Fruit fly (Drosophila melanogaster): ENCODE data around the gene Kap-alpha1.

Gene Kap-alpha1

DNA sequence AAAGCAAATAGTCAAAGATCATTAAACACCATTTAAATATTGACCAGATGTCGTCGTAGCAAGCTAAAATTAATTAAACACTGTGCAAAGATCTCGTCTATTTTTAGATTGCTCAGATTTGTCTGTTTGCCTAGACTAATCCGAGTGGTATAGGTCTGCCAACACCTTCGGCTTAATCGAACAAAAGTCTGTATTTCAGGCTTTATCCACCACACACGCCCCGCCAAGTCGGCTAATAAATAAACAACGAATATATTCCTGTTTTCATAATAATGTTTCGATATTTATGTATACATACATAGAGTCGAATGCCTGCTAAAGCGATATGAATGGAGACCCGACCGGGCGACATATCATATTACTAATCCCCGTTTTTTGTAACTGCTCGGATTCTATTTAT is 28.5 kb upstream of the Kap-alpha1 start (continued):
- TF ChIP-seq CG13894 (tag; optimal IDR thresholded peaks at IDR 0.05): peak; percentile 76
- peak; percentile 76 for TF ChIP-seq Med (GFP tag)
- peak; percentile 41 for TF ChIP-seq Hmr (GFP tag; optimal IDR thresholded peaks at IDR 0.05)
- TF ChIP-seq Asciz (GFP tag; optimal IDR thresholded peaks at IDR 0.05): no peak
- no peak for TF ChIP-seq CG12104 (GFP tag; optimal IDR thresholded peaks at IDR 0.05)
- no peak for TF ChIP-seq p53 (GFP tag; optimal IDR thresholded peaks at IDR 0.05)
- peak; percentile 10 for TF ChIP-seq CG3281 (GFP tag; optimal IDR thresholded peaks at IDR 0.05)
- TF ChIP-seq CG4707 (GFP tag; optimal IDR thresholded peaks at IDR 0.05): no peak
- TF ChIP-seq ham (GFP tag; IDR thresholded peaks at IDR 0.05): no peak
- no peak for TF ChIP-seq CG9817 (tag; optimal IDR thresholded peaks at IDR 0.05)
- TF ChIP-seq CG8290 (GFP tag; optimal IDR thresholded peaks at IDR 0.05): no peak
- peak in 1 of 2 experiments; percentile 24 for TF ChIP-seq CG8290 (tag; optimal IDR thresholded peaks at IDR 0.05)
- peak; percentile 4 for TF ChIP-seq CG10543 (GFP tag; optimal IDR thresholded peaks at IDR 0.05)
- TF ChIP-seq Rfx (GFP tag; IDR thresholded peaks at IDR 0.05): no peak

DNA sequence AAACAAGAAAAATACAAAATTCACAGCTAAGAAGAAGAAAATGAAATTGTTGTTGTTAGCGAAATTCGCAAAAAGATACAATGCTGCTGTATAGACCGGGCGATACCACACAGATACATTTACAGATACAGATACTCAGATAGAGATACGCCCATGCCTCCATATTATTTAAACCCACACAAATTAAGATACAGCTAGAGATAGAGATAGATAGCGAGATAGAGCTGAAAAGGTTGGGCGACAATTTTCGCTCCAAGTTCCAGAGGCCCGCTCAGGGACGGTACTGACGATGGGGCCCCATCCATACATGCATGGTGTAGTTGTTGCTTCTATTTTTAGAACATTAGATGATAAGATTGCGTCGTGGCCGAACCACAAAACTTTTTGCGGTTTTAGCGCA is 19.4 kb upstream of the Kap-alpha1 start:
- TF ChIP-seq fu2 (GFP tag; optimal IDR thresholded peaks at IDR 0.05) (no peak), CG18011 (GFP tag; optimal IDR thresholded peaks at IDR 0.05) (no peak), jumu (GFP tag; optimal IDR thresholded peaks at IDR 0.05) (no peak), luna (GFP tag; optimal IDR thresholded peaks at IDR 0.05) (no peak), Gug (GFP tag; IDR thresholded peaks at IDR 0.05) (no peak), CG6689 (GFP tag; IDR thresholded peaks at IDR 0.05) (no peak), CG11085 (GFP tag; IDR thresholded peaks at IDR 0.05) (no peak), bowl (GFP tag; IDR thresholded peaks at IDR 0.05) (no peak), CG33557 (GFP tag; optimal IDR thresholded peaks at IDR 0.05) (no peak), schlank (tag; optimal IDR thresholded peaks at IDR 0.05) (no peak), Neu2 (GFP tag; optimal IDR thresholded peaks at IDR 0.05; ENCODE audit: borderline replicate concordance) (no peak), exex (tag; optimal IDR thresholded peaks at IDR 0.05) (peak; percentile 50), Awh (GFP tag; IDR thresholded peaks at IDR 0.05) (no peak), CG13296 (GFP tag; optimal IDR thresholded peaks at IDR 0.05) (no peak), CG4282 (GFP tag; optimal IDR thresholded peaks at IDR 0.05) (no peak), CG8924 (tag; optimal IDR thresholded peaks at IDR 0.05) (no peak), ftz-f1 (GFP tag; optimal IDR thresholded peaks at IDR 0.05) (no peak), CG10543 (GFP tag; optimal IDR thresholded peaks at IDR 0.05) (peak; percentile 46), Blimp-1 (GFP tag; optimal IDR thresholded peaks at IDR 0.05) (no peak), grn (GFP tag; optimal IDR thresholded peaks at IDR 0.05) (peak; percentile 84), CG13894 (tag; optimal IDR thresholded peaks at IDR 0.05) (peak; percentile 68), CG32532 (GFP tag; IDR thresholded peaks at IDR 0.05) (0 out of 2 replicates have a peak, but pooled peaks have one; percentile 7), CG7786 (GFP tag; optimal IDR thresholded peaks at IDR 0.05) (no peak), CG1233 (GFP tag; optimal IDR thresholded peaks at IDR 0.05) (no peak), Sry-β (GFP tag; optimal IDR thresholded peaks at IDR 0.05) (no peak), CG2889 (GFP tag; IDR thresholded peaks at IDR 0.05) (no peak), CG17612 (GFP tag; IDR thresholded peaks at IDR 0.05) (no peak), disco-r (GFP tag; optimal IDR thresholded peaks at IDR 0.05) (no peak), Hsf (GFP tag; optimal IDR thresholded peaks at IDR 0.05) (no peak), Lhr (GFP tag; optimal IDR thresholded peaks at IDR 0.05) (no peak), CG3847 (GFP tag; IDR thresholded peaks at IDR 0.05) (no peak), CG15479 (GFP tag; optimal IDR thresholded peaks at IDR 0.05) (peak; percentile 30), CG1529 (GFP tag; optimal IDR thresholded peaks at IDR 0.05) (no peak), HLH54F (GFP tag; optimal IDR thresholded peaks at IDR 0.05) (no peak), ac (GFP tag; optimal IDR thresholded peaks at IDR 0.05) (no peak), D19B (GFP tag; optimal IDR thresholded peaks at IDR 0.05) (no peak), Bteb2 (GFP tag; optimal IDR thresholded peaks at IDR 0.05) (no peak), Drgx (GFP tag; IDR thresholded peaks at IDR 0.05) (no peak), B-H2 (GFP tag; optimal IDR thresholded peaks at IDR 0.05) (peak; percentile 13), sens (GFP tag) (no peak)

All from whole organism, embryonic.